Worm (Caenorhabditis elegans): ENCODE measurements around the gene ugt-37.

ugt-37 gene

ce11 chrV:7145250-7145850 is at the start of gene ugt-37:
TSS of gene ugt-37 (minus strand) at chrV:7145318.
- no peak for TF ChIP-seq scrt-1 (GFP tag; IDR thresholded peaks at IDR 0.05)
- TF ChIP-seq ceh-13 (GFP tag; optimal IDR thresholded peaks at IDR 0.05): no peak
- no peak for TF ChIP-seq aly-1 (tag; optimal IDR thresholded peaks at IDR 0.05)
- no peak for TF ChIP-seq pes-1 (GFP tag; IDR thresholded peaks at IDR 0.05)
- no peak for TF ChIP-seq ets-7 (tag; optimal IDR thresholded peaks at IDR 0.05)
- TF ChIP-seq flt-1 (GFP tag; IDR thresholded peaks at IDR 0.05): no peak
- TF ChIP-seq B0310.2 (tag; optimal IDR thresholded peaks at IDR 0.05): no peak
- TF ChIP-seq tbx-11 (GFP tag; IDR thresholded peaks at IDR 0.05): no peak
- no peak for TF ChIP-seq sea-1 (GFP tag; conservative IDR thresholded peaks at IDR 0.05)
- TF ChIP-seq ama-1 (optimal IDR thresholded peaks at IDR 0.05): no peak
- no peak for TF ChIP-seq tra-4 (tag; optimal IDR thresholded peaks at IDR 0.05)
- TF ChIP-seq ceh-36 (tag; optimal IDR thresholded peaks at IDR 0.05): no peak
- no peak for TF ChIP-seq hmbx-1 (tag; optimal IDR thresholded peaks at IDR 0.05)
- no peak for TF ChIP-seq F13C5.2 (tag; optimal IDR thresholded peaks at IDR 0.05)
- no peak for TF ChIP-seq hmg-4 (GFP tag; optimal IDR thresholded peaks at IDR 0.05)
- TF ChIP-seq tbx-37 (GFP tag; conservative IDR thresholded peaks at IDR 0.05): no peak
- no peak for TF ChIP-seq hnd-1 (tag; optimal IDR thresholded peaks at IDR 0.05)

ce11 chrV:7194818-7195217 is 49.7 kb upstream of the ugt-37 start:
- TF ChIP-seq hnd-1 (tag; optimal IDR thresholded peaks at IDR 0.05): no peak
- no peak for TF ChIP-seq F13C5.2 (tag; optimal IDR thresholded peaks at IDR 0.05)
- no peak for TF ChIP-seq ceh-36 (tag; optimal IDR thresholded peaks at IDR 0.05)

ce11 chrV:7193562-7193961 is 48.4 kb upstream of the ugt-37 start, which contains the start of gene F09G2.8:
TSS of gene F09G2.8 (minus strand) at chrV:7193662.
- TF ChIP-seq B0310.2 (tag; optimal IDR thresholded peaks at IDR 0.05): no peak
- no peak for TF ChIP-seq tra-4 (tag; optimal IDR thresholded peaks at IDR 0.05)
- no peak for TF ChIP-seq ceh-36 (tag; optimal IDR thresholded peaks at IDR 0.05)
- no peak for TF ChIP-seq ama-1 (optimal IDR thresholded peaks at IDR 0.05)
- TF ChIP-seq tbx-11 (GFP tag; IDR thresholded peaks at IDR 0.05): no peak
- no peak for TF ChIP-seq hnd-1 (tag; optimal IDR thresholded peaks at IDR 0.05)
- no peak for TF ChIP-seq hmbx-1 (tag; optimal IDR thresholded peaks at IDR 0.05)
- TF ChIP-seq scrt-1 (GFP tag; IDR thresholded peaks at IDR 0.05): no peak
- TF ChIP-seq ceh-13 (GFP tag; optimal IDR thresholded peaks at IDR 0.05): no peak
- TF ChIP-seq F13C5.2 (tag; optimal IDR thresholded peaks at IDR 0.05): no peak
- no peak for TF ChIP-seq tbx-37 (GFP tag; conservative IDR thresholded peaks at IDR 0.05)
- no peak for TF ChIP-seq aly-1 (tag; optimal IDR thresholded peaks at IDR 0.05)

- no peak for TF ChIP-seq B0310.2 (tag; optimal IDR thresholded peaks at IDR 0.05)
- TF ChIP-seq aly-1 (tag; optimal IDR thresholded peaks at IDR 0.05): no peak
These were observed 42.2 kb upstream of the ugt-37 start for ce11 chrV:7187295-7187694.

- no peak for TF ChIP-seq ceh-13 (GFP tag; optimal IDR thresholded peaks at IDR 0.05)
- TF ChIP-seq pes-1 (GFP tag; IDR thresholded peaks at IDR 0.05): no peak
- TF ChIP-seq flt-1 (GFP tag; IDR thresholded peaks at IDR 0.05): no peak
- no peak for TF ChIP-seq tra-4 (tag; optimal IDR thresholded peaks at IDR 0.05)
- no peak for TF ChIP-seq scrt-1 (GFP tag; IDR thresholded peaks at IDR 0.05)
- TF ChIP-seq B0310.2 (tag; optimal IDR thresholded peaks at IDR 0.05): no peak
- TF ChIP-seq ceh-36 (tag; optimal IDR thresholded peaks at IDR 0.05): no peak
- TF ChIP-seq F13C5.2 (tag; optimal IDR thresholded peaks at IDR 0.05): no peak
These were observed 41.5 kb upstream of the ugt-37 start for ce11 chrV:7186599-7186998.

- TF ChIP-seq ets-7 (tag; optimal IDR thresholded peaks at IDR 0.05) (no peak), B0310.2 (tag; optimal IDR thresholded peaks at IDR 0.05) (no peak), scrt-1 (GFP tag; IDR thresholded peaks at IDR 0.05) (no peak), sea-1 (GFP tag; conservative IDR thresholded peaks at IDR 0.05) (no peak), tbx-37 (GFP tag; conservative IDR thresholded peaks at IDR 0.05) (no peak), ceh-36 (tag; optimal IDR thresholded peaks at IDR 0.05) (no peak), hmbx-1 (tag; optimal IDR thresholded peaks at IDR 0.05) (no peak), F13C5.2 (tag; optimal IDR thresholded peaks at IDR 0.05) (no peak), pes-1 (GFP tag; IDR thresholded peaks at IDR 0.05) (no peak), ama-1 (optimal IDR thresholded peaks at IDR 0.05) (no peak), flt-1 (GFP tag; IDR thresholded peaks at IDR 0.05) (no peak), aly-1 (tag; optimal IDR thresholded peaks at IDR 0.05) (no peak), tra-4 (tag; optimal IDR thresholded peaks at IDR 0.05) (no peak), hmg-4 (GFP tag; optimal IDR thresholded peaks at IDR 0.05) (no peak), ceh-13 (GFP tag; optimal IDR thresholded peaks at IDR 0.05) (no peak), tbx-11 (GFP tag; IDR thresholded peaks at IDR 0.05) (no peak), hnd-1 (tag; optimal IDR thresholded peaks at IDR 0.05) (no peak)
These were observed 39.4 kb upstream of the ugt-37 start, which contains the start of gene pitr-5 for ce11 chrV:7184549-7184948. TSS of gene pitr-5 (plus strand) at chrV:7184849.

ce11 chrV:7178843-7179242 is 33.7 kb upstream of the ugt-37 start, which contains the start of gene cpsf-2:
TSS of gene cpsf-2 (plus strand) at chrV:7179172.
- TF ChIP-seq hnd-1 (tag; optimal IDR thresholded peaks at IDR 0.05): no peak
- TF ChIP-seq hmbx-1 (tag; optimal IDR thresholded peaks at IDR 0.05): no peak
- TF ChIP-seq pes-1 (GFP tag; IDR thresholded peaks at IDR 0.05): no peak
- TF ChIP-seq scrt-1 (GFP tag; IDR thresholded peaks at IDR 0.05): no peak
- no peak for TF ChIP-seq B0310.2 (tag; optimal IDR thresholded peaks at IDR 0.05)
- TF ChIP-seq flt-1 (GFP tag; IDR thresholded peaks at IDR 0.05): no peak
- no peak for TF ChIP-seq sea-1 (GFP tag; conservative IDR thresholded peaks at IDR 0.05)
- no peak for TF ChIP-seq tra-4 (tag; optimal IDR thresholded peaks at IDR 0.05)
- no peak for TF ChIP-seq tbx-37 (GFP tag; conservative IDR thresholded peaks at IDR 0.05)
- no peak for TF ChIP-seq tbx-11 (GFP tag; IDR thresholded peaks at IDR 0.05)
- TF ChIP-seq ama-1 (optimal IDR thresholded peaks at IDR 0.05): no peak
- no peak for TF ChIP-seq ets-7 (tag; optimal IDR thresholded peaks at IDR 0.05)
- no peak for TF ChIP-seq hmg-4 (GFP tag; optimal IDR thresholded peaks at IDR 0.05)
- TF ChIP-seq ceh-13 (GFP tag; optimal IDR thresholded peaks at IDR 0.05): no peak

ce11 chrV:7175201-7175600 is 30.1 kb upstream of the ugt-37 start, which contains the start of gene lgc-39:
TSS of gene lgc-39 (plus strand) at chrV:7175501.
- no peak for TF ChIP-seq tbx-37 (GFP tag; conservative IDR thresholded peaks at IDR 0.05)

Measured in whole organism, early embryonic.